Fruit fly (Drosophila melanogaster) whole organism, wandering third instar larva: ENCODE data around the gene CG5043.
A peak's percentile ranks its signal among the peaks of the same experiment; 100 is the strongest.

Source experiments
- Abd-B ChIP-seq: fragments of >200 bp; optimal IDR thresholded peaks from 2 replicates; lab custom pipeline; 2017; ENCODE audit warnings: missing biosample characterization, missing genetic modification characterization
- CG32264 ChIP-seq: fragments of 200-800 bp; sonication (Bioruptor generic); optimal IDR thresholded peaks from 2 replicates; lab custom pipeline; 2016; ENCODE audit warnings: missing biosample characterization, missing genetic modification characterization
- CG9705 ChIP-seq: fragments of 200-800 bp; sonication (Bioruptor generic); optimal IDR thresholded peaks from 2 replicates; lab custom pipeline; 2018; ENCODE audit warnings: missing biosample characterization, mild to moderate bottlenecking, missing genetic modification characterization
- CrebA ChIP-seq: fragments of 200-800 bp; sonication (Bioruptor generic); optimal IDR thresholded peaks from 2 replicates; lab custom pipeline; 2016; ENCODE audit warnings: missing biosample characterization, mild to moderate bottlenecking, missing genetic modification characterization, borderline replicate concordance
- Dfd ChIP-seq: fragments of >200 bp; optimal IDR thresholded peaks from 2 replicates; lab custom pipeline; 2017; ENCODE audit warnings: missing biosample characterization, missing genetic modification characterization
- Dif ChIP-seq: fragments of 200-275, 200-300 bp; sonication (Bioruptor generic); optimal IDR thresholded peaks from 2 replicates; lab custom pipeline; 2018; ENCODE audit warnings: missing biosample characterization, missing genetic modification characterization; ENCODE audit not compliant: partially characterized antibody
- GATAd ChIP-seq: sonication (Bioruptor generic); optimal IDR thresholded peaks from 2 replicates; lab custom pipeline; 2016; ENCODE audit warnings: missing biosample characterization, missing genetic modification characterization
- HLH106 ChIP-seq: fragments of 200-800 bp; optimal IDR thresholded peaks from 3 replicates; lab custom pipeline; 2019; ENCODE audit warnings: missing biosample characterization, mild to moderate bottlenecking, missing genetic modification characterization, moderate library complexity
- Hnf4 ChIP-seq: fragments of 200-800 bp; sonication (Bioruptor generic); optimal IDR thresholded peaks from 2 replicates; lab custom pipeline; 2016; ENCODE audit warnings: missing biosample characterization, mild to moderate bottlenecking, missing genetic modification characterization
- Hr78 ChIP-seq: fragments of >200 bp; optimal IDR thresholded peaks from 2 replicates; lab custom pipeline; 2017; ENCODE audit warnings: missing biosample characterization, missing genetic modification characterization
- Hr83 ChIP-seq: fragments of 200-300 bp; sonication (Bioruptor generic); optimal IDR thresholded peaks from 2 replicates; lab custom pipeline; 2016; ENCODE audit warnings: missing biosample characterization, mild to moderate bottlenecking, missing genetic modification characterization, moderate library complexity; ENCODE audit not compliant: poor library complexity, severe bottlenecking
- Jra ChIP-seq: sonication (Bioruptor generic); optimal IDR thresholded peaks from 2 replicates; lab custom pipeline; 2016; ENCODE audit warnings: missing biosample characterization, missing genetic modification characterization
- Mio ChIP-seq: sonication (Bioruptor generic); optimal IDR thresholded peaks from 2 replicates; lab custom pipeline; 2016; ENCODE audit warnings: missing biosample characterization, missing genetic modification characterization
- Myc ChIP-seq: fragments of >200 bp; optimal IDR thresholded peaks from 2 replicates; lab custom pipeline; 2017
- N ChIP-seq: fragments of >200 bp; optimal IDR thresholded peaks from 2 replicates; lab custom pipeline; 2018; ENCODE audit warnings: missing biosample characterization, missing external identifiers, missing genetic modification characterization
- OdsH ChIP-seq: fragments of 200-800 bp; sonication (Bioruptor generic); optimal IDR thresholded peaks from 2 replicates; lab custom pipeline; 2016; ENCODE audit warnings: missing biosample characterization, mild to moderate bottlenecking, missing genetic modification characterization
- Rel ChIP-seq, 2 experiments: fragments of 200-800 bp; sonication (Bioruptor generic) in 1 of 2; optimal IDR thresholded peaks; 2 replicates in 1 of 2; 3 replicates in 1 of 2; lab custom pipeline; 2016 to 2019; ENCODE audit warnings: mild to moderate bottlenecking in 2 of 2, missing biosample characterization in 2 of 2, missing genetic modification characterization in 2 of 2, moderate library complexity in 1 of 2
- Sp1 ChIP-seq: fragments of 200-800 bp; sonication (Bioruptor generic); optimal IDR thresholded peaks from 3 replicates; lab custom pipeline; 2019; ENCODE audit warnings: missing biosample characterization, mild to moderate bottlenecking, missing genetic modification characterization, moderate library complexity
- Vsx2 ChIP-seq: fragments of 200-300, 225-300 bp; sonication (Bioruptor generic); optimal IDR thresholded peaks from 2 replicates; lab custom pipeline; 2018; ENCODE audit warnings: missing biosample characterization, missing genetic modification characterization; ENCODE audit not compliant: partially characterized antibody
- br ChIP-seq: fragments of 200-800 bp; sonication (Bioruptor generic); optimal IDR thresholded peaks from 2 replicates; lab custom pipeline; 2016; ENCODE audit warnings: missing biosample characterization, missing genetic modification characterization
- brk ChIP-seq: fragments of 200-800 bp; sonication (Bioruptor generic); optimal IDR thresholded peaks from 2 replicates; lab custom pipeline; 2016; ENCODE audit warnings: missing biosample characterization, mild to moderate bottlenecking, missing genetic modification characterization
- dl ChIP-seq, 2 experiments: fragments of 175-275, 200-275 bp in 1 of 2; fragments of 200-275 bp in 1 of 2; sonication (Bioruptor generic); optimal IDR thresholded peaks; lab custom pipeline; 2018; ENCODE audit warnings: mild to moderate bottlenecking in 2 of 2, missing biosample characterization in 2 of 2, missing genetic modification characterization in 2 of 2, moderate library complexity in 2 of 2; ENCODE audit not compliant: partially characterized antibody in 2 of 2, insufficient read depth in 1 of 2
- dmrt93B ChIP-seq: fragments of 200-800 bp; sonication (Bioruptor generic); optimal IDR thresholded peaks from 2 replicates; lab custom pipeline; 2018; ENCODE audit warnings: missing biosample characterization, mild to moderate bottlenecking, missing genetic modification characterization
- dsf ChIP-seq: sonication (Bioruptor generic); optimal IDR thresholded peaks from 2 replicates; lab custom pipeline; 2016; ENCODE audit warnings: missing biosample characterization, missing genetic modification characterization, borderline replicate concordance
- ey ChIP-seq: fragments of 200-800 bp; sonication (Bioruptor generic); optimal IDR thresholded peaks from 2 replicates; lab custom pipeline; 2016; ENCODE audit warnings: missing biosample characterization, missing genetic modification characterization
- foxo ChIP-seq, 2 experiments: fragments of 200-800 bp; sonication (Bioruptor generic); optimal IDR thresholded peaks; 2 replicates in 1 of 2; 3 replicates in 1 of 2; lab custom pipeline; 2016 to 2017; ENCODE audit warnings: missing biosample characterization in 2 of 2, missing genetic modification characterization in 2 of 2
- fru ChIP-seq: fragments of 200-800 bp; sonication (Bioruptor generic); optimal IDR thresholded peaks from 3 replicates; lab custom pipeline; 2016; ENCODE audit warnings: missing biosample characterization, mild to moderate bottlenecking, missing genetic modification characterization
- h ChIP-seq: fragments of 200-800 bp; sonication (Bioruptor generic); optimal IDR thresholded peaks from 3 replicates; lab custom pipeline; 2016; ENCODE audit warnings: missing biosample characterization, mild to moderate bottlenecking, missing genetic modification characterization
- jim ChIP-seq: fragments of 175-275, 200-325 bp; sonication (Bioruptor generic); optimal IDR thresholded peaks from 2 replicates; lab custom pipeline; 2016; ENCODE audit warnings: missing biosample characterization, mild to moderate bottlenecking, missing genetic modification characterization
- lola ChIP-seq: fragments of >200 bp; optimal IDR thresholded peaks from 2 replicates; lab custom pipeline; 2017; ENCODE audit warnings: missing biosample characterization, missing genetic modification characterization
- pan ChIP-seq: fragments of >200 bp; optimal IDR thresholded peaks from 2 replicates; lab custom pipeline; 2017
- psq ChIP-seq: fragments of 200-800 bp; sonication (Bioruptor generic); optimal IDR thresholded peaks from 3 replicates; lab custom pipeline; 2017; ENCODE audit warnings: missing biosample characterization, mild to moderate bottlenecking, missing genetic modification characterization, moderate library complexity
- rgr ChIP-seq: fragments of 200-800 bp; sonication (Bioruptor generic); optimal IDR thresholded peaks from 3 replicates; lab custom pipeline; 2016; ENCODE audit warnings: missing biosample characterization, mild to moderate bottlenecking, missing genetic modification characterization
- sage ChIP-seq: fragments of 200-800 bp; sonication (Bioruptor generic); optimal IDR thresholded peaks from 2 replicates; lab custom pipeline; 2016; ENCODE audit warnings: missing biosample characterization, mild to moderate bottlenecking, missing genetic modification characterization
- sv ChIP-seq: fragments of 200-800 bp; sonication (Bioruptor generic); optimal IDR thresholded peaks from 3 replicates; lab custom pipeline; 2016; ENCODE audit warnings: missing biosample characterization, missing genetic modification characterization
- tai ChIP-seq: sonication (Bioruptor generic); optimal IDR thresholded peaks from 2 replicates; lab custom pipeline; 2016; ENCODE audit warnings: missing biosample characterization, missing genetic modification characterization
- usp ChIP-seq: fragments of >200 bp; optimal IDR thresholded peaks from 2 replicates; lab custom pipeline; 2017; ENCODE audit warnings: missing biosample characterization, missing genetic modification characterization
- woc ChIP-seq: sonication (Bioruptor generic); optimal IDR thresholded peaks from 2 replicates; lab custom pipeline; 2016; ENCODE audit warnings: missing biosample characterization, mild to moderate bottlenecking, missing genetic modification characterization

Gene CG5043

dm6 chr2L:17449608-17450504 is 16.2 kb downstream of the CG5043 start, which contains the start of gene dl (continued):
- TF ChIP-seq CrebA (GFP tag; lab: Kevin White, UChicago) = peak; percentile 33
- TF ChIP-seq GATAd (GFP tag; lab: Kevin White, UChicago) = no peak
- no peak for TF ChIP-seq Myc
- peak; percentile 61 for TF ChIP-seq jim (GFP tag; lab: Kevin White, UChicago)
- TF ChIP-seq fru (GFP tag; lab: Kevin White, UChicago) = peak; percentile 46
- peak; percentile 26 for TF ChIP-seq br (GFP tag; lab: Kevin White, UChicago)
- no peak for TF ChIP-seq N (GFP tag; lab: Kevin White, UChicago)
- TF ChIP-seq sage (GFP tag; lab: Kevin White, UChicago) = peak; percentile 26
- TF ChIP-seq CG32264 = no peak
- TF ChIP-seq dmrt93B (GFP tag; lab: Kevin White, UChicago) = no peak
- TF ChIP-seq CG9705 (GFP tag; lab: Kevin White, UChicago) = no peak

DNA sequence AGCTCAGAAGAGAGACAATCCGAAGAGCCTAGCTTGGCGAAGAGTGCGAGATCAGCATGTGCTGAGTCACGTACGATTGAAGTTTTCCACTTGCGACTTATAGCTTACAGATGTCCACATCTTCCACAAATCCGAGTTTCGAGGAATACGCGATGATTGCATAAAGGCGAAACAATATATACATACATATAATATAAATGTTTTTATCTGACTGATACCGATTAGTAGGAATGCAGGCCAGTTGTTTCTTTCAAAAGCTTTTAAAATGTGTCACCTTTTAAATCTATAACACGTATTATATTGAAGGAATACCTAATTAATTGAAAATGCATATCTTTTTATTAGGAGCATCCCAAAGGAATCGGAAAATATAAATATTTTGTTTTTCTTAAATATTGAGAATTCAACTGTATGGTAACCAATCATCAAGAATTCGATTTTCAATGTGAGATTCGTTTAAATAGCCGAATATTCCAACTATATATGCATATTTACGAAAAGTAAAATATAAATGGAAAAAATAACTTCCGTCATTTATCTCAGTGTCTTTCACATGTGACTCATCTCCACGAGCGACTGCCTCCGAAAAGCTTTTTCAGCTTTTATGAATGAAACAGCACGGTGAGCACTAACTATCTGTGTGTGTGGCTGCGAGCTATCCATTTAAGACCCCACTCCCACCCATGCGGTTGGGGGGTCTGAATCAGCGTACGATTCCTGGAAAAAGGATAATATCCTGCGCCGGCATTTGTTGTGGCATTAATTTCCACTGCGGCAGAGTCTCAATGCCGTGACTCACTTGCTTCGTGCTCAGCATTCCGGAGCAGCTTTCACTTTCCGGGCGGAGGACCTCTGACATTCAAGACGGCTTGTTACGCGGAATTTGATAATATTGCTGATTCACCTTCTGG is 17.1 kb downstream of the CG5043 start:
- peak; percentile 7 for TF ChIP-seq sv
- peak; percentile 79 for TF ChIP-seq fru (GFP tag; lab: Kevin White, UChicago)
- no peak for TF ChIP-seq dsf
- peak; percentile 82 for TF ChIP-seq h (GFP tag; lab: Kevin White, UChicago)
- peak in 1 of 2 experiments; percentile 83 for TF ChIP-seq foxo (GFP tag; optimal IDR thresholded peaks at IDR 0.05; lab: Kevin White, UChicago)
- TF ChIP-seq Sp1 (GFP tag; lab: Kevin White, UChicago) = peak; percentile 75
- TF ChIP-seq lola (GFP tag; lab: Kevin White, UChicago) = no peak
- TF ChIP-seq Vsx2 (GFP tag; lab: Kevin White, UChicago) = no peak
- peak; percentile 32 for TF ChIP-seq Dif
- peak; percentile 71 for TF ChIP-seq Jra (GFP tag; lab: Kevin White, UChicago)
- no peak for TF ChIP-seq Hr83 (GFP tag; lab: Kevin White, UChicago)
- peak; percentile 86 for TF ChIP-seq rgr (GFP tag; lab: Kevin White, UChicago)
- no peak for TF ChIP-seq Abd-B (GFP tag; lab: Kevin White, UChicago)
- TF ChIP-seq usp = no peak
- no peak for TF ChIP-seq Hr78 (GFP tag; lab: Kevin White, UChicago)
- no peak for TF ChIP-seq Dfd (GFP tag; lab: Kevin White, UChicago)
- peak in 1 of 2 experiments; percentile 63 for TF ChIP-seq dl (GFP tag; optimal IDR thresholded peaks at IDR 0.05; lab: Kevin White, UChicago; ENCODE audit: insufficient read depth in 1 of 2, partially characterized antibody in 2 of 2)
- peak; percentile 72 for TF ChIP-seq HLH106 (tag; lab: Kevin White, UChicago)
- peak; percentile 64 for TF ChIP-seq br (GFP tag; lab: Kevin White, UChicago)
- TF ChIP-seq ey = peak; percentile 77
- TF ChIP-seq Myc = no peak
- TF ChIP-seq Rel (GFP tag; optimal IDR thresholded peaks at IDR 0.05; lab: Kevin White, UChicago) = no peak
- no peak for TF ChIP-seq Rel (tag; optimal IDR thresholded peaks at IDR 0.05; lab: Kevin White, UChicago)
- no peak for TF ChIP-seq sage (GFP tag; lab: Kevin White, UChicago)
- no peak for TF ChIP-seq Mio (GFP tag; lab: Kevin White, UChicago)
- no peak for TF ChIP-seq jim (GFP tag; lab: Kevin White, UChicago)
- peak; percentile 27 for TF ChIP-seq CG32264
- peak; percentile 8 for TF ChIP-seq tai (GFP tag; lab: Kevin White, UChicago)
- no peak for TF ChIP-seq GATAd (GFP tag; lab: Kevin White, UChicago)
- no peak for TF ChIP-seq pan (lab: Kevin White, UChicago)
- TF ChIP-seq OdsH (GFP tag; lab: Kevin White, UChicago) = peak; percentile 78
- peak; percentile 47 for TF ChIP-seq woc
- no peak for TF ChIP-seq CrebA (GFP tag; lab: Kevin White, UChicago)
- TF ChIP-seq N (GFP tag; lab: Kevin White, UChicago) = no peak
- TF ChIP-seq Hnf4 (GFP tag; lab: Kevin White, UChicago) = peak; percentile 73
- TF ChIP-seq CG9705 (GFP tag; lab: Kevin White, UChicago) = peak; percentile 43
- TF ChIP-seq dmrt93B (GFP tag; lab: Kevin White, UChicago) = peak; percentile 20
- peak; percentile 3 for TF ChIP-seq brk (GFP tag; lab: Kevin White, UChicago)
- peak; percentile 65 for TF ChIP-seq psq (GFP tag; lab: Kevin White, UChicago)
